Worm (Caenorhabditis elegans) whole organism, L3 larva: Measurements from ENCODE around the gene nlp-41.

Experiments used
- R02D3.7 ChIP-seq: fragments of 150-350 bp; optimal IDR thresholded peaks from 2 replicates; lab custom pipeline; 2014; ENCODE audit warnings: missing biosample characterization, missing genetic modification characterization
- ama-1 ChIP-seq: fragments of 150-350 bp; optimal IDR thresholded peaks from 2 replicates; lab custom pipeline; 2018
- ceh-16 ChIP-seq: sonication (generic microtip); optimal IDR thresholded peaks from 2 replicates; lab custom pipeline; 2017; ENCODE audit warnings: missing biosample characterization, missing genetic modification characterization
- ceh-28 ChIP-seq: fragments of 150-350 bp; optimal IDR thresholded peaks from 2 replicates; lab custom pipeline; 2014; ENCODE audit warnings: missing biosample characterization, missing genetic modification reagents, missing genetic modification characterization
- ceh-82 ChIP-seq: fragments of 150-350 bp; optimal IDR thresholded peaks from 2 replicates; lab custom pipeline; 2014; ENCODE audit warnings: missing biosample characterization, missing genetic modification characterization
- daf-12 ChIP-seq: fragments of 150-350 bp; optimal IDR thresholded peaks from 2 replicates; lab custom pipeline; 2014; ENCODE audit warnings: missing biosample characterization, missing genetic modification reagents, missing genetic modification characterization
- egl-5 ChIP-seq: fragments of 150-350 bp; optimal IDR thresholded peaks from 2 replicates; lab custom pipeline; 2017; ENCODE audit warnings: missing biosample characterization, missing genetic modification reagents, missing genetic modification characterization, inconsistent platforms
- elt-1 ChIP-seq: fragments of 150-350 bp; optimal IDR thresholded peaks from 2 replicates; lab custom pipeline; 2014; ENCODE audit warnings: missing biosample characterization, missing genetic modification characterization
- elt-2 ChIP-seq: sonication (generic microtip); optimal IDR thresholded peaks from 2 replicates; lab custom pipeline; 2016; ENCODE audit warnings: missing genetic modification reagents, mild to moderate bottlenecking, missing genetic modification characterization, missing compliant biosample characterization
- eor-1 ChIP-seq, 2 experiments: fragments of 150-350 bp; optimal IDR thresholded peaks; 2 replicates each; lab custom pipeline; 2014 to 2018; ENCODE audit warnings: missing biosample characterization in 2 of 2, missing genetic modification characterization in 2 of 2
- fkh-10 ChIP-seq: sonication (generic microtip); optimal IDR thresholded peaks from 2 replicates; lab custom pipeline; 2017; ENCODE audit warnings: missing biosample characterization, missing genetic modification reagents, missing genetic modification characterization
- fkh-2 ChIP-seq: fragments of 150-350 bp; optimal IDR thresholded peaks from 2 replicates; lab custom pipeline; 2014; ENCODE audit warnings: missing biosample characterization, missing genetic modification reagents, missing genetic modification characterization
- fos-1 ChIP-seq: fragments of 150-350 bp; optimal IDR thresholded peaks from 2 replicates; lab custom pipeline; 2014; ENCODE audit warnings: missing biosample characterization, missing genetic modification characterization
- hmg-11 ChIP-seq: sonication (generic microtip); optimal IDR thresholded peaks from 2 replicates; lab custom pipeline; 2016; ENCODE audit warnings: missing genetic modification characterization, missing compliant biosample characterization
- jun-1 ChIP-seq: fragments of 150-350 bp; optimal IDR thresholded peaks from 2 replicates; lab custom pipeline; 2014; ENCODE audit warnings: missing biosample characterization, missing genetic modification reagents, missing genetic modification characterization
- lin-15B ChIP-seq: fragments of 150-350 bp; optimal IDR thresholded peaks from 2 replicates; lab custom pipeline; 2014; ENCODE audit warnings: missing biosample characterization, missing genetic modification characterization
- lsy-12 ChIP-seq: sonication (generic microtip); optimal IDR thresholded peaks from 2 replicates; lab custom pipeline; 2016; ENCODE audit warnings: mild to moderate bottlenecking, missing genetic modification characterization, missing compliant biosample characterization
- mdl-1 ChIP-seq: fragments of 150-350 bp; optimal IDR thresholded peaks from 2 replicates; lab custom pipeline; 2014; ENCODE audit warnings: missing biosample characterization, missing genetic modification characterization
- mml-1 ChIP-seq: fragments of 150-350 bp; sonication (generic microtip); optimal IDR thresholded peaks from 3 replicates; lab custom pipeline; 2014; ENCODE audit warnings: missing biosample characterization, missing genetic modification characterization
- nfya-1 ChIP-seq: sonication (generic microtip); optimal IDR thresholded peaks from 2 replicates; lab custom pipeline; 2017; ENCODE audit warnings: missing genetic modification characterization, mild to moderate bottlenecking, missing compliant biosample characterization, antibody characterized with exemption, moderate library complexity; ENCODE audit not compliant: insufficient read depth
- nhr-11 ChIP-seq: fragments of 150-350 bp; optimal IDR thresholded peaks from 2 replicates; lab custom pipeline; 2014; ENCODE audit warnings: missing biosample characterization, missing genetic modification characterization
- nhr-12 ChIP-seq: fragments of 150-350 bp; optimal IDR thresholded peaks from 2 replicates; lab custom pipeline; 2014; ENCODE audit warnings: missing biosample characterization, missing genetic modification characterization
- nhr-23 ChIP-seq: fragments of 150-350 bp; optimal IDR thresholded peaks from 2 replicates; lab custom pipeline; 2014; ENCODE audit warnings: missing biosample characterization, missing genetic modification reagents, missing genetic modification characterization
- nhr-237 ChIP-seq: fragments of 150-350 bp; optimal IDR thresholded peaks from 2 replicates; lab custom pipeline; 2014; ENCODE audit warnings: missing biosample characterization, missing genetic modification characterization
- nhr-25 ChIP-seq: sonication (generic microtip); optimal IDR thresholded peaks from 2 replicates; lab custom pipeline; 2017; ENCODE audit warnings: missing biosample characterization, missing genetic modification characterization
- nhr-28 ChIP-seq: fragments of 150-350 bp; optimal IDR thresholded peaks from 2 replicates; lab custom pipeline; 2014; ENCODE audit warnings: missing biosample characterization, missing genetic modification characterization
- nhr-43 ChIP-seq: sonication (generic microtip); optimal IDR thresholded peaks from 2 replicates; lab custom pipeline; 2016; ENCODE audit warnings: mild to moderate bottlenecking, missing genetic modification characterization, missing compliant biosample characterization; ENCODE audit not compliant: poor library complexity, severe bottlenecking
- nhr-67 ChIP-seq: fragments of 150-350 bp; optimal IDR thresholded peaks from 2 replicates; lab custom pipeline; 2014; ENCODE audit warnings: missing biosample characterization, missing genetic modification characterization
- nhr-77 ChIP-seq: fragments of 150-350 bp; optimal IDR thresholded peaks from 2 replicates; lab custom pipeline; 2014; ENCODE audit warnings: missing biosample characterization, missing genetic modification characterization
- pha-4 ChIP-seq: fragments of 150-350 bp; optimal IDR thresholded peaks from 2 replicates; lab custom pipeline; 2014; ENCODE audit warnings: missing biosample characterization, missing genetic modification reagents, missing genetic modification characterization
- pqm-1 ChIP-seq: fragments of 150-350 bp; optimal IDR thresholded peaks from 2 replicates; lab custom pipeline; 2017; ENCODE audit warnings: missing biosample characterization, missing genetic modification characterization, inconsistent platforms
- sea-2 ChIP-seq: fragments of 150-350 bp; sonication (generic microtip); optimal IDR thresholded peaks from 4 replicates; lab custom pipeline; 2014; ENCODE audit warnings: missing biosample characterization, missing genetic modification reagents, missing genetic modification characterization
- skn-1 ChIP-seq: fragments of 150-350 bp; optimal IDR thresholded peaks from 2 replicates; lab custom pipeline; 2014; ENCODE audit warnings: missing biosample characterization, missing genetic modification characterization
- snpc-4 ChIP-seq: fragments of 150-350 bp; optimal IDR thresholded peaks from 2 replicates; lab custom pipeline; 2014; ENCODE audit warnings: missing biosample characterization, missing genetic modification characterization
- unc-39 ChIP-seq: sonication (generic microtip); optimal IDR thresholded peaks from 4 replicates; lab custom pipeline; 2017; ENCODE audit warnings: missing biosample characterization, missing genetic modification characterization
- zag-1 ChIP-seq: fragments of 150-350 bp; optimal IDR thresholded peaks from 2 replicates; lab custom pipeline; 2014; ENCODE audit warnings: missing biosample characterization, missing genetic modification characterization
- ztf-11 ChIP-seq: fragments of 150-350 bp; optimal IDR thresholded peaks from 2 replicates; lab custom pipeline; 2014; ENCODE audit warnings: missing biosample characterization, missing genetic modification characterization
- ztf-4 ChIP-seq: fragments of 150-350 bp; optimal IDR thresholded peaks from 2 replicates; lab custom pipeline; 2014; ENCODE audit warnings: missing biosample characterization, missing genetic modification characterization

nlp-41 gene

ce11 chrII:14523645-14524223 lies 27.0 kb upstream of the nlp-41 start, which contains the start of gene pot-2:
pot-2 (plus strand) TSS chrII:14524173.
- TF ChIP-seq nhr-25 (no peak), pqm-1 (tag; lab: Kevin White, UChicago) (no peak), sea-2 (GFP tag; lab: Kevin White, UChicago) (no peak), hmg-11 (tag; lab: Kevin White, UChicago) (no peak), ceh-16 (tag; lab: Kevin White, UChicago) (no peak), ztf-4 (no peak), nhr-43 (tag; lab: Kevin White, UChicago) (no peak), ztf-11 (tag; lab: Kevin White, UChicago) (no peak), ceh-28 (tag; lab: Kevin White, UChicago) (no peak)
- TF ChIP-seq, all 47 proteins: peak for 0

ce11 chrII:14525013-14525412 lies 25.7 kb upstream of the nlp-41 start, which contains the start of gene F57C2.4:
F57C2.4 (plus strand) TSS chrII:14525313.
- TF ChIP-seq lin-15B (tag; lab: Kevin White, UChicago) (no peak), fkh-10 (GFP tag; lab: Kevin White, UChicago) (no peak)
- TF ChIP-seq, all 47 proteins: peak for 0

ce11 chrII:14527104-14527503 lies 23.6 kb upstream of the nlp-41 start:
- TF ChIP-seq R02D3.7 (tag; lab: Kevin White, UChicago) (no peak), ztf-11 (tag; lab: Kevin White, UChicago) (no peak), elt-2 (tag; lab: Kevin White, UChicago) (no peak), eor-1 (tag; optimal IDR thresholded peaks at IDR 0.05; lab: Kevin White, UChicago) (no peak), mml-1 (no peak), ceh-82 (tag; lab: Kevin White, UChicago) (no peak), ceh-28 (tag; lab: Kevin White, UChicago) (no peak), fos-1 (tag; lab: Kevin White, UChicago) (no peak), nhr-77 (no peak)
- TF ChIP-seq, all 47 proteins: peak for 0

- TF ChIP-seq jun-1 (tag; lab: Kevin White, UChicago): peak; percentile 10
- TF ChIP-seq ama-1 (lab: Kevin White, UChicago): no peak
- TF ChIP-seq elt-2 (tag; lab: Kevin White, UChicago): peak; percentile 83
- TF ChIP-seq zag-1 (tag; lab: Kevin White, UChicago): no peak
- no peak for TF ChIP-seq lsy-12
- no peak for TF ChIP-seq nhr-77
- TF ChIP-seq ceh-28 (tag; lab: Kevin White, UChicago): no peak
- no peak for TF ChIP-seq ztf-11 (tag; lab: Kevin White, UChicago)
- TF ChIP-seq ztf-4: no peak
- TF ChIP-seq unc-39 (tag; lab: Kevin White, UChicago): no peak
- peak; percentile 52 for TF ChIP-seq elt-1 (tag; lab: Kevin White, UChicago)
- TF ChIP-seq nhr-12: no peak
- peak; percentile 79 for TF ChIP-seq pha-4 (tag; lab: Kevin White, UChicago)
- TF ChIP-seq mml-1: no peak
- no peak for TF ChIP-seq mdl-1 (tag; lab: Kevin White, UChicago)
- TF ChIP-seq nhr-28 (tag; lab: Kevin White, UChicago): no peak
- peak; percentile 74 for TF ChIP-seq nfya-1 (tag; lab: Kevin White, UChicago)
- TF ChIP-seq pqm-1 (tag; lab: Kevin White, UChicago): peak; percentile 54
- peak; percentile 22 for TF ChIP-seq snpc-4
- no peak for TF ChIP-seq nhr-11
- TF ChIP-seq nhr-23 (tag; lab: Kevin White, UChicago): peak; percentile 56
- TF ChIP-seq hmg-11 (tag; lab: Kevin White, UChicago): peak; percentile 55
- no peak for TF ChIP-seq egl-5
- TF ChIP-seq skn-1 (tag; lab: Kevin White, UChicago): peak; percentile 46
- no peak for TF ChIP-seq fkh-2
- TF ChIP-seq ceh-16 (tag; lab: Kevin White, UChicago): no peak
- TF ChIP-seq lin-15B (tag; lab: Kevin White, UChicago): peak; percentile 66
- TF ChIP-seq nhr-67: no peak
- no peak for TF ChIP-seq nhr-237 (tag; lab: Kevin White, UChicago)
- no peak for TF ChIP-seq daf-12
- TF ChIP-seq nhr-25: peak; percentile 12
Measured at ce11 chrII:14528233-14528802, 22.4 kb upstream of the nlp-41 start, which contains the start of the genes F57C2.5 and spat-1. F57C2.5 (minus strand) TSS chrII:14528239. spat-1 (plus strand) TSS chrII:14528752.
